Worm (Caenorhabditis elegans) whole organism, midembryonic: ENCODE measurements around the gene H35N09.2.

Source experiments
- T22C8.4 ChIP-seq: fragments of 200-800 bp; sonication (Bioruptor generic); IDR thresholded peaks from 2 replicates; pipeline ENCODE4 v1.3.6; 2022; ENCODE audit warnings: missing genetic modification characterization, missing compliant biosample characterization
- cog-1 ChIP-seq: sonication (generic microtip); optimal IDR thresholded peaks from 2 replicates; lab custom pipeline; 2016; ENCODE audit warnings: missing genetic modification characterization, missing compliant biosample characterization
- flt-1 ChIP-seq: fragments of 200-800 bp; sonication (Bioruptor generic); IDR thresholded peaks from 2 replicates; pipeline ENCODE4 v1.3.6; 2022; ENCODE audit warnings: missing genetic modification characterization, missing compliant biosample characterization
- klf-2 ChIP-seq: fragments of 200-800 bp; sonication (Bioruptor generic); conservative IDR thresholded peaks from 2 replicates; pipeline ENCODE4 v1.3.6; 2022; ENCODE audit warnings: missing genetic modification reagents, missing genetic modification characterization, missing compliant biosample characterization
- med-1 ChIP-seq: sonication (generic microtip); optimal IDR thresholded peaks from 2 replicates; lab custom pipeline; 2017; ENCODE audit warnings: missing genetic modification characterization, mild to moderate bottlenecking, missing compliant biosample characterization, antibody characterized with exemption, missing genetic modification reagents; ENCODE audit not compliant: insufficient read depth
- ref-1 ChIP-seq: fragments of 200-800 bp; sonication (Bioruptor generic); conservative IDR thresholded peaks from 2 replicates; pipeline ENCODE4 v1.3.6; 2022; ENCODE audit warnings: missing genetic modification reagents, missing genetic modification characterization, missing compliant biosample characterization
- tab-1 ChIP-seq: fragments of 200-800 bp; sonication (Bioruptor generic); IDR thresholded peaks from 2 replicates; pipeline ENCODE4 v1.3.6; 2022; ENCODE audit warnings: missing genetic modification characterization, missing compliant biosample characterization
- ztf-23 ChIP-seq: fragments of 200-800 bp; sonication (Bioruptor generic); IDR thresholded peaks from 2 replicates; pipeline ENCODE4 v1.3.6; 2022; ENCODE audit warnings: missing genetic modification reagents, missing genetic modification characterization, missing compliant biosample characterization
- ztf-29 ChIP-seq: fragments of 200-800 bp; sonication (Bioruptor generic); IDR thresholded peaks from 2 replicates; pipeline ENCODE4 v1.3.6; 2022; ENCODE audit warnings: missing genetic modification reagents, missing genetic modification characterization, missing compliant biosample characterization

ce11 chrX:8623840-8624591 is 19.2 kb upstream of the H35N09.2 start:
- no peak; the same call in 1 of the 2 replicates for TF ChIP-seq ztf-23 (GFP tag; lab: Robert Waterston, UW)
- TF ChIP-seq ztf-29 (GFP tag; lab: Robert Waterston, UW): 0 out of 2 replicates have a peak, but pooled peaks have one; percentile 31
- TF ChIP-seq ref-1: no peak
- TF ChIP-seq klf-2 (GFP tag; lab: Robert Waterston, UW): no peak
- no peak for TF ChIP-seq flt-1 (GFP tag; lab: Robert Waterston, UW)
- TF ChIP-seq cog-1 (tag; lab: Kevin White, UChicago): no peak
- no peak for TF ChIP-seq med-1
- TF ChIP-seq tab-1 (GFP tag; lab: Robert Waterston, UW): no peak
- TF ChIP-seq T22C8.4 (GFP tag; lab: Robert Waterston, UW): no peak
